Worm (Caenorhabditis elegans) whole organism, L4 larva: ENCODE measurements around the gene F54C9.14.

Experiments
- D1046.2 ChIP-seq: fragments of 200-800 bp; sonication (Bioruptor generic); IDR thresholded peaks from 2 replicates; pipeline ENCODE4 v1.3.6; 2022; ENCODE audit warnings: missing genetic modification characterization, missing compliant biosample characterization
- F26F4.8 ChIP-seq: fragments of 200-800 bp; sonication (Bioruptor generic); conservative IDR thresholded peaks from 2 replicates; pipeline ENCODE4 v1.3.6; 2022; ENCODE audit warnings: missing genetic modification characterization, missing compliant biosample characterization
- F37D6.2 ChIP-seq: sonication (generic microtip); optimal IDR thresholded peaks from 2 replicates; lab custom pipeline; 2016; ENCODE audit warnings: mild to moderate bottlenecking, missing genetic modification characterization, missing compliant biosample characterization
- F49E8.2 ChIP-seq: sonication (generic microtip); optimal IDR thresholded peaks from 2 replicates; lab custom pipeline; 2016; ENCODE audit warnings: missing compliant biosample characterization, mild to moderate bottlenecking, missing genetic modification characterization, borderline replicate concordance
- T20F7.1 ChIP-seq: fragments of 200-800 bp; sonication (Bioruptor generic); optimal IDR thresholded peaks from 2 replicates; lab custom pipeline; 2018; ENCODE audit warnings: mild to moderate bottlenecking, missing genetic modification characterization, missing compliant biosample characterization
- Y48G9A.11 ChIP-seq: fragments of 200-800 bp; sonication (Bioruptor generic); IDR thresholded peaks from 2 replicates; pipeline ENCODE4 v1.3.6; 2022; ENCODE audit warnings: missing genetic modification reagents, missing genetic modification characterization, missing compliant biosample characterization
- Y75B8A.6 ChIP-seq: fragments of 200-800 bp; sonication (Bioruptor generic); IDR thresholded peaks from 2 replicates; pipeline ENCODE4 v1.3.6; 2022; ENCODE audit warnings: missing genetic modification reagents, missing genetic modification characterization, missing compliant biosample characterization
- ZK546.5 ChIP-seq, 2 experiments: sonication (generic microtip); optimal IDR thresholded peaks; 2 replicates each; lab custom pipeline; 2017; ENCODE audit warnings: missing biosample characterization in 2 of 2, missing genetic modification characterization in 2 of 2
- aha-1 ChIP-seq: fragments of 150-350 bp; peaks from one replicate; lab custom pipeline; 2014; ENCODE audit warnings: missing biosample characterization, missing genetic modification characterization
- arid-1 ChIP-seq: fragments of 200-800 bp; sonication (Bioruptor generic); conservative IDR thresholded peaks from 2 replicates; pipeline ENCODE4 v1.3.6; 2022; ENCODE audit warnings: missing genetic modification reagents, missing genetic modification characterization, missing compliant biosample characterization
- ceh-20 ChIP-seq: fragments of 200-800 bp; sonication (Bioruptor generic); IDR thresholded peaks from 2 replicates; pipeline ENCODE4 v1.3.6; 2022; ENCODE audit warnings: missing genetic modification reagents, missing genetic modification characterization, missing compliant biosample characterization
- ceh-32 ChIP-seq: sonication (generic microtip); optimal IDR thresholded peaks from 2 replicates; lab custom pipeline; 2016; ENCODE audit warnings: mild to moderate bottlenecking, missing genetic modification characterization, missing compliant biosample characterization; ENCODE audit not compliant: poor library complexity
- ceh-44 ChIP-seq: fragments of 200-800 bp; sonication (Bioruptor generic); IDR thresholded peaks from 2 replicates; pipeline ENCODE4 v1.3.6; 2022; ENCODE audit warnings: missing genetic modification reagents, missing genetic modification characterization, missing compliant biosample characterization
- ceh-62 ChIP-seq: sonication (generic microtip); optimal IDR thresholded peaks from 2 replicates; lab custom pipeline; 2017; ENCODE audit warnings: missing biosample characterization, missing genetic modification characterization
- ces-1 ChIP-seq: fragments of 150-350 bp; sonication (generic microtip); optimal IDR thresholded peaks from 4 replicates; lab custom pipeline; 2014; ENCODE audit warnings: missing biosample characterization, missing genetic modification reagents, missing genetic modification characterization
- cey-2 ChIP-seq: sonication (generic microtip); optimal IDR thresholded peaks from 3 replicates; lab custom pipeline; 2017; ENCODE audit warnings: missing genetic modification characterization, mild to moderate bottlenecking, missing compliant biosample characterization, antibody characterized with exemption, borderline replicate concordance; ENCODE audit not compliant: insufficient read depth
- daf-16 ChIP-seq, 3 experiments: sonication (generic microtip); optimal IDR thresholded peaks; 2 replicates each; lab custom pipeline; 2016 to 2017; ENCODE audit warnings: missing genetic modification characterization in 3 of 3, missing genetic modification reagents in 3 of 3, mild to moderate bottlenecking in 2 of 3, missing compliant biosample characterization in 2 of 3, missing biosample characterization in 1 of 3, moderate library complexity in 1 of 3
- daf-19 ChIP-seq: fragments of 200-800 bp; sonication (Bioruptor generic); conservative IDR thresholded peaks from 2 replicates; pipeline ENCODE4 v1.3.6; 2022; ENCODE audit warnings: missing genetic modification characterization, missing compliant biosample characterization
- dmd-9 ChIP-seq: fragments of 200-800 bp; sonication (Bioruptor generic); IDR thresholded peaks from 2 replicates; pipeline ENCODE4 v1.3.6; 2022; ENCODE audit warnings: missing genetic modification reagents, missing genetic modification characterization, missing compliant biosample characterization
- dve-1 ChIP-seq: sonication (generic microtip); optimal IDR thresholded peaks from 2 replicates; lab custom pipeline; 2017; ENCODE audit warnings: antibody characterized with exemption, mild to moderate bottlenecking, missing genetic modification characterization, missing compliant biosample characterization; ENCODE audit not compliant: insufficient read depth
- egl-27 ChIP-seq: sonication (generic microtip); optimal IDR thresholded peaks from 3 replicates; lab custom pipeline; 2017; ENCODE audit warnings: missing biosample characterization, missing genetic modification reagents, missing genetic modification characterization
- egl-43 ChIP-seq: fragments of 200-800 bp; sonication (Bioruptor generic); IDR thresholded peaks from 2 replicates; pipeline ENCODE4 v1.3.6; 2022; ENCODE audit warnings: missing genetic modification reagents, missing genetic modification characterization, missing compliant biosample characterization
- gei-8 ChIP-seq: fragments of 200-800 bp; sonication (Bioruptor generic); optimal IDR thresholded peaks from 2 replicates; lab custom pipeline; 2018; ENCODE audit warnings: mild to moderate bottlenecking, missing genetic modification characterization, missing compliant biosample characterization
- hlh-11 ChIP-seq: fragments of 200-800 bp; sonication (Bioruptor generic); optimal IDR thresholded peaks from 2 replicates; lab custom pipeline; 2018; ENCODE audit warnings: mild to moderate bottlenecking, missing genetic modification characterization, missing compliant biosample characterization
- jun-1 ChIP-seq: fragments of 150-350 bp; optimal IDR thresholded peaks from 2 replicates; lab custom pipeline; 2014; ENCODE audit warnings: missing biosample characterization, missing genetic modification reagents, missing genetic modification characterization
- lin-29 ChIP-seq: fragments of 200-800 bp; sonication (Bioruptor generic); IDR thresholded peaks from 2 replicates; pipeline ENCODE4 v1.3.6; 2022; ENCODE audit warnings: missing genetic modification reagents, missing genetic modification characterization, missing compliant biosample characterization
- lin-38 ChIP-seq: fragments of 200-800 bp; sonication (Bioruptor generic); IDR thresholded peaks from 2 replicates; pipeline ENCODE4 v1.3.6; 2022; ENCODE audit warnings: missing genetic modification reagents, missing genetic modification characterization, missing compliant biosample characterization
- lin-39 ChIP-seq: fragments of 150-350 bp; optimal IDR thresholded peaks from 2 replicates; lab custom pipeline; 2014; ENCODE audit warnings: missing biosample characterization, missing genetic modification reagents, missing genetic modification characterization
- madf-9 ChIP-seq: fragments of 200-800 bp; sonication (Bioruptor generic); conservative IDR thresholded peaks from 2 replicates; pipeline ENCODE4 v1.3.6; 2022; ENCODE audit warnings: missing genetic modification reagents, missing genetic modification characterization, missing compliant biosample characterization
- mdl-1 ChIP-seq, 2 experiments: fragments of 150-350 bp in 1 of 2; sonication (generic microtip) in 1 of 2; optimal IDR thresholded peaks; 2 replicates each; lab custom pipeline; 2014 to 2017; ENCODE audit warnings: missing biosample characterization in 2 of 2, missing genetic modification characterization in 2 of 2
- mes-2 ChIP-seq: sonication (generic microtip); optimal IDR thresholded peaks from 2 replicates; lab custom pipeline; 2016; ENCODE audit warnings: missing genotype, mild to moderate bottlenecking, missing genetic modification characterization, missing compliant biosample characterization; ENCODE audit not compliant: poor library complexity, severe bottlenecking
- mxl-3 ChIP-seq: fragments of 200-800 bp; sonication (Bioruptor generic); optimal IDR thresholded peaks from 2 replicates; lab custom pipeline; 2018; ENCODE audit warnings: mild to moderate bottlenecking, missing genetic modification characterization, missing compliant biosample characterization
- nhr-11 ChIP-seq: fragments of 150-350 bp; optimal IDR thresholded peaks from 2 replicates; lab custom pipeline; 2014; ENCODE audit warnings: missing biosample characterization, missing genetic modification characterization
- nhr-25 ChIP-seq: sonication (generic microtip); optimal IDR thresholded peaks from 2 replicates; lab custom pipeline; 2017; ENCODE audit warnings: missing genetic modification characterization, mild to moderate bottlenecking, missing compliant biosample characterization, antibody characterized with exemption, moderate library complexity, borderline replicate concordance; ENCODE audit not compliant: insufficient read depth
- nhr-28 ChIP-seq: fragments of 150-350 bp; optimal IDR thresholded peaks from 2 replicates; lab custom pipeline; 2014; ENCODE audit warnings: missing biosample characterization, missing genetic modification characterization
- nhr-41 ChIP-seq: fragments of 200-800 bp; sonication (Bioruptor generic); IDR thresholded peaks from 2 replicates; pipeline ENCODE4 v1.3.6; 2022; ENCODE audit warnings: missing genetic modification reagents, missing genetic modification characterization, missing compliant biosample characterization
- nhr-42 ChIP-seq: fragments of 200-800 bp; sonication (Bioruptor generic); IDR thresholded peaks from 2 replicates; pipeline ENCODE4 v1.3.6; 2022; ENCODE audit warnings: missing genetic modification characterization, missing compliant biosample characterization
- nhr-48 ChIP-seq: sonication (generic microtip); optimal IDR thresholded peaks from 2 replicates; lab custom pipeline; 2016; ENCODE audit warnings: mild to moderate bottlenecking, missing genetic modification characterization, missing compliant biosample characterization
- nhr-6 ChIP-seq: fragments of 150-350 bp; optimal IDR thresholded peaks from 2 replicates; lab custom pipeline; 2014; ENCODE audit warnings: missing biosample characterization, missing genetic modification characterization
- nhr-77 ChIP-seq: fragments of 150-350 bp; optimal IDR thresholded peaks from 2 replicates; lab custom pipeline; 2014; ENCODE audit warnings: missing biosample characterization, missing genetic modification characterization
- php-3 ChIP-seq: fragments of 200-800 bp; sonication (Bioruptor generic); IDR thresholded peaks from 2 replicates; pipeline ENCODE4 v1.3.6; 2022; ENCODE audit warnings: missing genetic modification reagents, missing genetic modification characterization, missing compliant biosample characterization
- skn-1 ChIP-seq: fragments of 150-350 bp; optimal IDR thresholded peaks from 2 replicates; lab custom pipeline; 2014; ENCODE audit warnings: missing biosample characterization, missing genetic modification characterization
- spr-1 ChIP-seq: sonication (generic microtip); optimal IDR thresholded peaks from 2 replicates; lab custom pipeline; 2016; ENCODE audit warnings: mild to moderate bottlenecking, missing genetic modification characterization, missing compliant biosample characterization
- spr-3 ChIP-seq: fragments of 200-800 bp; sonication (Bioruptor generic); optimal IDR thresholded peaks from 2 replicates; lab custom pipeline; 2018; ENCODE audit warnings: mild to moderate bottlenecking, missing genetic modification characterization, missing compliant biosample characterization
- tag-97 ChIP-seq: fragments of 200-800 bp; sonication (Bioruptor generic); IDR thresholded peaks from 2 replicates; pipeline ENCODE4 v1.3.6; 2022; ENCODE audit warnings: missing genetic modification characterization, missing compliant biosample characterization
- unc-62 ChIP-seq, 3 experiments: fragments of 150-350 bp in 1 of 3; sonication (generic microtip); optimal IDR thresholded peaks in 2 of 3; peaks in 1 of 3; 1 replicate in 1 of 3; 2 replicates in 2 of 3; lab custom pipeline; 2014 to 2017; ENCODE audit warnings: missing biosample characterization in 3 of 3, missing genetic modification characterization in 3 of 3, missing genetic modification reagents in 3 of 3, missing genotype in 1 of 3
- zag-1 ChIP-seq: fragments of 150-350 bp; optimal IDR thresholded peaks from 2 replicates; lab custom pipeline; 2014; ENCODE audit warnings: missing biosample characterization, missing genetic modification characterization
- zip-11 ChIP-seq: fragments of 200-800 bp; sonication (Bioruptor generic); IDR thresholded peaks from 2 replicates; pipeline ENCODE4 v1.3.6; 2022; ENCODE audit warnings: missing genetic modification characterization, missing compliant biosample characterization
- ztf-11 ChIP-seq: fragments of 150-350 bp; optimal IDR thresholded peaks from 2 replicates; lab custom pipeline; 2014; ENCODE audit warnings: missing biosample characterization, missing genetic modification characterization

Gene F54C9.14

ce11 chrII:8546975-8547374, 15.1 kb upstream of the F54C9.14 start (continued):
- TF ChIP-seq spr-3 (GFP tag; lab: Kevin White, UChicago) (peak; percentile 79), cey-2 (tag; lab: Kevin White, UChicago) (no peak), Y75B8A.6 (GFP tag; lab: Robert Waterston, UW) (peak; percentile 61; the same call in 1 of the 2 replicates), mxl-3 (GFP tag; lab: Kevin White, UChicago) (peak; percentile 88), arid-1 (peak; percentile 91), unc-62 (GFP tag; optimal IDR thresholded peaks at IDR 0.05 in 1 of 2; lab: Kevin White, UChicago) (no peak), unc-62 (tag; optimal IDR thresholded peaks at IDR 0.05; lab: Kevin White, UChicago) (no peak), nhr-48 (peak; percentile 54), nhr-28 (tag; lab: Kevin White, UChicago) (peak; percentile 54), ceh-20 (no peak), dve-1 (no peak), spr-1 (tag; lab: Kevin White, UChicago) (peak; percentile 85), ceh-62 (tag; lab: Kevin White, UChicago) (no peak), nhr-11 (tag; lab: Kevin White, UChicago) (peak; percentile 32), php-3 (GFP tag; lab: Robert Waterston, UW) (no peak; the same call in 1 of the 2 replicates), nhr-6 (peak; percentile 84), daf-16 (GFP tag; optimal IDR thresholded peaks at IDR 0.05; lab: Kevin White, UChicago) (peak; percentile 54 to 86), daf-16 (tag; optimal IDR thresholded peaks at IDR 0.05; lab: Kevin White, UChicago) (peak; percentile 77), lin-38 (GFP tag; lab: Robert Waterston, UW) (no peak; the same call in 1 of the 2 replicates), daf-19 (GFP tag; lab: Robert Waterston, UW) (peak; percentile 84), D1046.2 (GFP tag; lab: Robert Waterston, UW) (no peak), egl-27 (tag; lab: Kevin White, UChicago) (no peak), nhr-42 (GFP tag; lab: Robert Waterston, UW) (peak; percentile 88), zag-1 (tag; lab: Kevin White, UChicago) (no peak), ceh-32 (tag; lab: Kevin White, UChicago) (no peak), skn-1 (tag; lab: Kevin White, UChicago) (no peak), Y48G9A.11 (no peak), mdl-1 (tag; optimal IDR thresholded peaks at IDR 0.05; lab: Kevin White, UChicago) (peak in 1 of 2 experiments; percentile 52), F37D6.2 (tag; lab: Kevin White, UChicago) (peak; percentile 21), nhr-77 (tag; lab: Kevin White, UChicago) (peak; percentile 13), aha-1 (tag; lab: Kevin White, UChicago) (peak; percentile 95), egl-43 (GFP tag; lab: Robert Waterston, UW) (no peak), jun-1 (no peak), nhr-41 (GFP tag; lab: Robert Waterston, UW) (peak; percentile 53; the same call in 1 of the 2 replicates), F49E8.2 (tag; lab: Kevin White, UChicago) (peak; percentile 55), dmd-9 (GFP tag; lab: Robert Waterston, UW) (0 out of 2 replicates have a peak, but pooled peaks have one; percentile 66), F26F4.8 (peak; percentile 91), mes-2 (no peak), ZK546.5 (tag; optimal IDR thresholded peaks at IDR 0.05; lab: Kevin White, UChicago) (no peak), ztf-11 (tag; lab: Kevin White, UChicago) (no peak), zip-11 (GFP tag; lab: Robert Waterston, UW) (peak; percentile 83), ceh-44 (GFP tag; lab: Robert Waterston, UW) (peak; percentile 70; the same call in 1 of the 2 replicates), hlh-11 (peak; percentile 72), gei-8 (peak; percentile 84), nhr-25 (tag; lab: Kevin White, UChicago) (no peak), tag-97 (GFP tag; lab: Robert Waterston, UW) (0 out of 2 replicates have a peak, but pooled peaks have one; percentile 61), lin-39 (tag; lab: Kevin White, UChicago) (no peak), T20F7.1 (peak; percentile 69), ces-1 (GFP tag; lab: Kevin White, UChicago) (no peak), madf-9 (GFP tag; lab: Robert Waterston, UW) (peak; percentile 72), lin-29 (GFP tag; lab: Robert Waterston, UW) (0 out of 2 replicates have a peak, but pooled peaks have one; percentile 29)
